Fruit fly (Drosophila melanogaster) whole organism, embryonic: Measurements from ENCODE around the gene CG12182.
A peak's percentile ranks its signal among the peaks of the same experiment; 100 is the strongest.

Experiments
- Aef1 ChIP-seq: fragments of 200-800 bp; sonication (Bioruptor generic); IDR thresholded peaks from 3 replicates; pipeline ENCODE4 v1.3.6; 2022; ENCODE audit warnings: missing biosample characterization, missing genetic modification characterization
- Atf-2 ChIP-seq: fragments of 200-800 bp; sonication (Bioruptor generic); optimal IDR thresholded peaks from 2 replicates; lab custom pipeline; 2016; ENCODE audit warnings: missing biosample characterization, missing genetic modification characterization
- B-H2 ChIP-seq: fragments of 200-800 bp; sonication (Bioruptor generic); optimal IDR thresholded peaks from 2 replicates; lab custom pipeline; 2018; ENCODE audit warnings: missing biosample characterization, mild to moderate bottlenecking, missing genetic modification characterization
- Bdp1 ChIP-seq: fragments of 200-800 bp; sonication (Bioruptor generic); optimal IDR thresholded peaks from 3 replicates; lab custom pipeline; 2016; ENCODE audit warnings: missing biosample characterization, missing genetic modification characterization
- CG10147 ChIP-seq: fragments of 200-800 bp; sonication (Bioruptor generic); optimal IDR thresholded peaks from 2 replicates; lab custom pipeline; 2019; ENCODE audit warnings: missing biosample characterization, mild to moderate bottlenecking, missing genetic modification characterization, moderate library complexity
- CG10274 ChIP-seq: fragments of 200-800 bp; sonication (Bioruptor generic); optimal IDR thresholded peaks from 3 replicates; lab custom pipeline; 2017; ENCODE audit warnings: missing biosample characterization, mild to moderate bottlenecking, missing genetic modification characterization
- CG11398 ChIP-seq: fragments of 200-800 bp; sonication (Bioruptor generic); optimal IDR thresholded peaks from 2 replicates; lab custom pipeline; 2016; ENCODE audit warnings: missing biosample characterization, missing genetic modification characterization
- CG12071 ChIP-seq: fragments of 200-800 bp; sonication (Bioruptor generic); optimal IDR thresholded peaks from 3 replicates; lab custom pipeline; 2018; ENCODE audit warnings: missing biosample characterization, mild to moderate bottlenecking, missing genetic modification characterization
- CG12104 ChIP-seq: fragments of 200-800 bp; sonication (Bioruptor generic); optimal IDR thresholded peaks from 3 replicates; lab custom pipeline; 2016; ENCODE audit warnings: missing biosample characterization, missing genetic modification characterization
- CG13424 ChIP-seq: fragments of 200-800 bp; sonication (Bioruptor generic); optimal IDR thresholded peaks from 2 replicates; lab custom pipeline; 2019; ENCODE audit warnings: missing biosample characterization, mild to moderate bottlenecking, missing genetic modification characterization, moderate library complexity
- CG13894 ChIP-seq: fragments of 200-800 bp; sonication (Bioruptor generic); optimal IDR thresholded peaks from 3 replicates; lab custom pipeline; 2018; ENCODE audit warnings: missing biosample characterization, mild to moderate bottlenecking, missing genetic modification characterization, moderate library complexity
- CG14050 ChIP-seq: fragments of 200-800 bp; sonication (Bioruptor generic); IDR thresholded peaks from 3 replicates; pipeline ENCODE4 v1.3.6; 2022; ENCODE audit warnings: missing biosample characterization, missing genetic modification characterization
- CG14710 ChIP-seq: fragments of 200-800 bp; sonication (Bioruptor generic); optimal IDR thresholded peaks from 3 replicates; lab custom pipeline; 2019; ENCODE audit warnings: missing biosample characterization, mild to moderate bottlenecking, missing genetic modification characterization, moderate library complexity
- CG15011 ChIP-seq: fragments of 200-800 bp; sonication (Bioruptor generic); optimal IDR thresholded peaks from 3 replicates; lab custom pipeline; 2018; ENCODE audit warnings: missing biosample characterization, mild to moderate bottlenecking, missing genetic modification characterization
- CG1603 ChIP-seq: fragments of 200-800 bp; sonication (Bioruptor generic); optimal IDR thresholded peaks from 2 replicates; lab custom pipeline; 2019; ENCODE audit warnings: missing biosample characterization, mild to moderate bottlenecking, missing genetic modification characterization, moderate library complexity
- CG17385 ChIP-seq: fragments of 200-800 bp; sonication (Bioruptor generic); optimal IDR thresholded peaks from 3 replicates; lab custom pipeline; 2018; ENCODE audit warnings: missing biosample characterization, mild to moderate bottlenecking, missing genetic modification characterization
- CG18011 ChIP-seq: fragments of 200-800 bp; sonication (Bioruptor generic); optimal IDR thresholded peaks from 2 replicates; lab custom pipeline; 2017; ENCODE audit warnings: missing biosample characterization, missing genetic modification characterization, mild to moderate bottlenecking, moderate library complexity, missing genotype
- CG18599 ChIP-seq: fragments of 200-800 bp; sonication (Bioruptor generic); optimal IDR thresholded peaks from 3 replicates; lab custom pipeline; 2017; ENCODE audit warnings: missing biosample characterization, missing genetic modification characterization, mild to moderate bottlenecking, moderate library complexity, missing genetic modification reagents
- CG31365 ChIP-seq: fragments of 200-800 bp; sonication (Bioruptor generic); optimal IDR thresholded peaks from 2 replicates; lab custom pipeline; 2018; ENCODE audit warnings: missing biosample characterization, mild to moderate bottlenecking, missing genetic modification characterization
- CG8290 ChIP-seq, 3 experiments: fragments of 200-800 bp; sonication (Bioruptor generic); optimal IDR thresholded peaks; 2 replicates each; lab custom pipeline; 2016 to 2019; ENCODE audit warnings: missing biosample characterization in 3 of 3, missing genetic modification characterization in 3 of 3, mild to moderate bottlenecking in 2 of 3, moderate library complexity in 1 of 3
- CG8765 ChIP-seq: fragments of 200-800 bp; sonication (Bioruptor generic); IDR thresholded peaks from 2 replicates; pipeline ENCODE4 v1.3.6; 2022; ENCODE audit warnings: missing biosample characterization, missing genetic modification characterization
- CG9932 ChIP-seq: fragments of 200-800 bp; sonication (Bioruptor generic); IDR thresholded peaks from 2 replicates; pipeline ENCODE4 v1.3.6; 2022; ENCODE audit warnings: missing biosample characterization, missing genetic modification characterization
- D ChIP-seq, 2 experiments: fragments of 200-800 bp in 1 of 2; fragments of >200 bp in 1 of 2; sonication (Bioruptor generic) in 1 of 2; optimal IDR thresholded peaks; 2 replicates in 1 of 2; 3 replicates in 1 of 2; lab custom pipeline; 2017; ENCODE audit warnings: mild to moderate bottlenecking in 1 of 2, missing biosample characterization in 1 of 2, missing genetic modification characterization in 1 of 2, missing genetic modification reagents in 1 of 2
- Deaf1 ChIP-seq: fragments of 200-800 bp; optimal IDR thresholded peaks from 3 replicates; lab custom pipeline; 2019; ENCODE audit warnings: missing biosample characterization, mild to moderate bottlenecking, missing genetic modification characterization, moderate library complexity
- Dip2 ChIP-seq: fragments of 200-800 bp; sonication (Bioruptor generic); IDR thresholded peaks from 2 replicates; pipeline ENCODE4 v1.3.6; 2022; ENCODE audit warnings: missing biosample characterization, missing genetic modification characterization
- Elba2 ChIP-seq: fragments of 200-800 bp; sonication (Bioruptor generic); optimal IDR thresholded peaks from 3 replicates; lab custom pipeline; 2016; ENCODE audit warnings: missing biosample characterization, missing genetic modification characterization
- Fer1 ChIP-seq: fragments of 200-800 bp; sonication (Bioruptor generic); optimal IDR thresholded peaks from 2 replicates; lab custom pipeline; 2017; ENCODE audit warnings: missing biosample characterization, mild to moderate bottlenecking, missing genetic modification characterization
- HLH54F ChIP-seq: fragments of 200-800 bp; sonication (Bioruptor generic); optimal IDR thresholded peaks from 3 replicates; lab custom pipeline; 2016; ENCODE audit warnings: missing biosample characterization, missing genetic modification characterization
- MESR4 ChIP-seq: fragments of 200-800 bp; sonication (Bioruptor generic); optimal IDR thresholded peaks from 2 replicates; lab custom pipeline; 2018; ENCODE audit warnings: missing biosample characterization, mild to moderate bottlenecking, missing genetic modification characterization, moderate library complexity
- NK7.1 ChIP-seq: fragments of 200-800 bp; sonication (Bioruptor generic); optimal IDR thresholded peaks from 3 replicates; lab custom pipeline; 2016; ENCODE audit warnings: missing biosample characterization, missing genetic modification characterization
- Sox100B ChIP-seq: fragments of 200-800 bp; sonication (Bioruptor generic); optimal IDR thresholded peaks from 3 replicates; lab custom pipeline; 2018; ENCODE audit warnings: missing biosample characterization, mild to moderate bottlenecking, missing genetic modification characterization
- Ssrp ChIP-seq: fragments of 200-800 bp; sonication (Bioruptor generic); optimal IDR thresholded peaks from 2 replicates; lab custom pipeline; 2018; ENCODE audit warnings: missing biosample characterization, mild to moderate bottlenecking, missing genetic modification characterization, moderate library complexity
- ara ChIP-seq: fragments of 200-800 bp; sonication (Bioruptor generic); IDR thresholded peaks from 2 replicates; pipeline ENCODE4 v1.3.6; 2022; ENCODE audit warnings: missing biosample characterization, missing genetic modification characterization
- caup ChIP-seq: fragments of 200-800 bp; sonication (Bioruptor generic); optimal IDR thresholded peaks from 3 replicates; lab custom pipeline; 2017; ENCODE audit warnings: missing biosample characterization, mild to moderate bottlenecking, missing genetic modification characterization, moderate library complexity; ENCODE audit not compliant: severe bottlenecking
- chn ChIP-seq: fragments of 200-800 bp; sonication (Bioruptor generic); optimal IDR thresholded peaks from 2 replicates; lab custom pipeline; 2016; ENCODE audit warnings: missing biosample characterization, missing genetic modification characterization
- corto ChIP-seq: fragments of 200-800 bp; sonication (Bioruptor generic); optimal IDR thresholded peaks from 2 replicates; lab custom pipeline; 2016; ENCODE audit warnings: missing biosample characterization, mild to moderate bottlenecking, missing genetic modification characterization, moderate library complexity
- dan ChIP-seq: fragments of 200-800 bp; sonication (Bioruptor generic); IDR thresholded peaks from 2 replicates; pipeline ENCODE4 v1.3.6; 2022; ENCODE audit warnings: missing biosample characterization, missing genetic modification characterization
- dmrt11E ChIP-seq: fragments of 200-800 bp; sonication (Bioruptor generic); optimal IDR thresholded peaks from 3 replicates; lab custom pipeline; 2018; ENCODE audit warnings: missing biosample characterization, mild to moderate bottlenecking, missing genetic modification characterization, moderate library complexity
- dmrt99B ChIP-seq: fragments of 200-800 bp; sonication (Bioruptor generic); optimal IDR thresholded peaks from 2 replicates; lab custom pipeline; 2018; ENCODE audit warnings: missing biosample characterization, mild to moderate bottlenecking, missing genetic modification characterization, moderate library complexity
- ems ChIP-seq: fragments of 200-800 bp; sonication (Bioruptor generic); optimal IDR thresholded peaks from 3 replicates; lab custom pipeline; 2016; ENCODE audit warnings: missing biosample characterization, missing genetic modification characterization
- fd102C ChIP-seq: fragments of 200-800 bp; sonication (Bioruptor generic); optimal IDR thresholded peaks from 2 replicates; lab custom pipeline; 2018; ENCODE audit warnings: missing biosample characterization, mild to moderate bottlenecking, missing genetic modification characterization, moderate library complexity
- fd96Cb ChIP-seq: fragments of 200-800 bp; sonication (Bioruptor generic); optimal IDR thresholded peaks from 2 replicates; lab custom pipeline; 2018; ENCODE audit warnings: missing biosample characterization, mild to moderate bottlenecking, missing genetic modification characterization, moderate library complexity
- ftz-f1 ChIP-seq: fragments of 200-800 bp; sonication (Bioruptor generic); optimal IDR thresholded peaks from 2 replicates; lab custom pipeline; 2016; ENCODE audit warnings: missing biosample characterization, missing genetic modification characterization
- inv ChIP-seq: fragments of 200-800 bp; sonication (Bioruptor generic); IDR thresholded peaks from 2 replicates; pipeline ENCODE4 v1.3.6; 2022; ENCODE audit warnings: missing biosample characterization, missing genetic modification characterization; ENCODE audit not compliant: partially characterized antibody
- maf-S ChIP-seq: fragments of 200-800 bp; sonication (Bioruptor generic); optimal IDR thresholded peaks from 2 replicates; lab custom pipeline; 2016; ENCODE audit warnings: missing biosample characterization, missing genetic modification characterization
- pan ChIP-seq, 4 experiments: fragments of >200 bp in 3 of 4; fragments of 200-800 bp in 1 of 4; sonication (Bioruptor generic) in 1 of 4; optimal IDR thresholded peaks in 3 of 4; IDR thresholded peaks in 1 of 4; 2 replicates each; pipeline versions ENCODE4 v1.3.6 to Lab custom; 2017 to 2022; ENCODE audit warnings: missing biosample characterization in 2 of 4, missing genetic modification characterization in 2 of 4, mixed read lengths in 1 of 4
- scrt ChIP-seq: fragments of 200-800 bp; sonication (Bioruptor generic); optimal IDR thresholded peaks from 2 replicates; lab custom pipeline; 2018; ENCODE audit warnings: missing biosample characterization, mild to moderate bottlenecking, missing genetic modification characterization, moderate library complexity
- tin ChIP-seq: fragments of 200-800 bp; sonication (Bioruptor generic); optimal IDR thresholded peaks from 3 replicates; lab custom pipeline; 2016; ENCODE audit warnings: missing biosample characterization, missing genetic modification characterization
- trem ChIP-seq: fragments of 200-800 bp; optimal IDR thresholded peaks from 3 replicates; lab custom pipeline; 2019; ENCODE audit warnings: missing biosample characterization, mild to moderate bottlenecking, missing genetic modification characterization, moderate library complexity

CG12182 gene

DNA sequence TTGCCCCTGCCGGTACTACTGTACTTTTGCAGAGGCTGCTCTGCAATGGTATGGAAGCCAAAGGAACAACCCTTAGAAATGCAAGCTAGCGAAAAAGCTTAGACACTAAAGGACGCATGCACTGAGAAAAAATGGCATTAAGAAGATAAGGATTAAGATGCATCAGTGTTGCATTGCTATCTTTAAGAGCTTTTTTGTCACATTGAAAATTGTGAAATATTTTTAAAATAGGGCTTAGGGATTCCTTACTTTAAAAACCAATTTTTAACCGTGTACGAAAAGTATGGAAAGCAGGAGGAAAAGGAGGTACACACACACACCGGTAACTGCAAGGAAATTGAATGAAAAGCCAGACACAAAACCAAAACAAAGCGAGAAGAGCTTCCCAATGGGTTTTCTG, 50.4 kb downstream of the CG12182 start (continued):
- TF ChIP-seq CG18011 (GFP tag; lab: Kevin White, UChicago) (no peak), Deaf1 (tag; lab: Kevin White, UChicago) (no peak), dmrt99B (tag; lab: Kevin White, UChicago) (peak; percentile 36), fd102C (GFP tag; lab: Kevin White, UChicago) (no peak), CG1603 (no peak), dmrt11E (tag; lab: Kevin White, UChicago) (no peak), dan (GFP tag; lab: Robert Waterston, UW) (no peak), Dip2 (GFP tag; lab: Robert Waterston, UW) (no peak), fd96Cb (tag; lab: Kevin White, UChicago) (peak; percentile 18), CG8765 (peak; percentile 8; the same call in 1 of the 2 replicates), Ssrp (tag; lab: Kevin White, UChicago) (no peak), CG13424 (tag; lab: Kevin White, UChicago) (no peak), CG15011 (no peak), inv (no peak), Bdp1 (GFP tag; lab: Kevin White, UChicago) (no peak), CG12104 (GFP tag; lab: Kevin White, UChicago) (no peak), CG9932 (no peak), tin (GFP tag; lab: Kevin White, UChicago) (peak; percentile 41), CG10274 (GFP tag; lab: Kevin White, UChicago) (no peak), HLH54F (no peak), CG14050 (GFP tag; lab: Robert Waterston, UW) (no peak), CG31365 (tag; lab: Kevin White, UChicago) (no peak), ems (GFP tag; lab: Kevin White, UChicago) (no peak), D (optimal IDR thresholded peaks at IDR 0.05; lab: Kevin White, UChicago) (no peak), D (GFP tag; optimal IDR thresholded peaks at IDR 0.05; lab: Kevin White, UChicago) (no peak), scrt (no peak), CG11398 (GFP tag; lab: Kevin White, UChicago) (no peak), CG13894 (tag; lab: Kevin White, UChicago) (no peak), CG10147 (GFP tag; lab: Kevin White, UChicago) (peak; percentile 6), CG8290 (GFP tag; optimal IDR thresholded peaks at IDR 0.05; lab: Kevin White, UChicago) (no peak), CG8290 (tag; optimal IDR thresholded peaks at IDR 0.05; lab: Kevin White, UChicago) (no peak), trem (tag; lab: Kevin White, UChicago) (no peak), Aef1 (no peak), corto (peak; percentile 18), ara (GFP tag; lab: Robert Waterston, UW) (no peak), Sox100B (GFP tag; lab: Kevin White, UChicago) (no peak), chn (no peak), CG14710 (tag; lab: Kevin White, UChicago) (no peak), Elba2 (GFP tag; lab: Kevin White, UChicago) (no peak), B-H2 (GFP tag; lab: Kevin White, UChicago) (no peak), NK7.1 (GFP tag; lab: Kevin White, UChicago) (no peak), caup (GFP tag; lab: Kevin White, UChicago) (no peak), Fer1 (GFP tag; lab: Kevin White, UChicago) (peak; percentile 39), CG17385 (GFP tag; lab: Kevin White, UChicago) (no peak), CG12071 (GFP tag; lab: Kevin White, UChicago) (no peak), ftz-f1 (GFP tag; lab: Kevin White, UChicago) (no peak), MESR4 (GFP tag; lab: Kevin White, UChicago) (no peak), CG18599 (GFP tag; lab: Kevin White, UChicago) (peak; percentile 59), maf-S (GFP tag; lab: Kevin White, UChicago) (no peak), Atf-2 (GFP tag; lab: Kevin White, UChicago) (no peak), pan (optimal IDR thresholded peaks at IDR 0.05; lab: Kevin White, UChicago) (no peak), pan (GFP tag; optimal IDR thresholded peaks at IDR 0.05 in 1 of 2, IDR thresholded peaks at IDR 0.05 in 1 of 2) (no peak)
